Worm (Caenorhabditis elegans) whole organism, L2 larva: ENCODE measurements around the gene gly-7.

Experiments
- R02D3.7 ChIP-seq: fragments of 150-350 bp; optimal IDR thresholded peaks from 2 replicates; lab custom pipeline; 2014; ENCODE audit warnings: missing biosample characterization, missing genetic modification characterization
- ama-1 ChIP-seq: fragments of 150-350 bp; optimal IDR thresholded peaks from 2 replicates; lab custom pipeline; 2018; ENCODE audit warnings: inconsistent platforms
- elt-1 ChIP-seq: fragments of 150-350 bp; optimal IDR thresholded peaks from 2 replicates; lab custom pipeline; 2014; ENCODE audit warnings: missing biosample characterization, missing genetic modification characterization
- lin-11 ChIP-seq: fragments of 150-350 bp; sonication (generic microtip); optimal IDR thresholded peaks from 2 replicates; lab custom pipeline; 2014; ENCODE audit warnings: missing biosample characterization, missing genetic modification characterization, inconsistent platforms, mixed read lengths
- mab-5 ChIP-seq: fragments of 150-350 bp; optimal IDR thresholded peaks from 2 replicates; lab custom pipeline; 2014; ENCODE audit warnings: missing biosample characterization, missing genetic modification characterization
- nhr-11 ChIP-seq: fragments of 150-350 bp; optimal IDR thresholded peaks from 2 replicates; lab custom pipeline; 2014; ENCODE audit warnings: missing biosample characterization, missing genetic modification characterization
- nhr-21 ChIP-seq: fragments of 150-350 bp; optimal IDR thresholded peaks from 2 replicates; lab custom pipeline; 2014; ENCODE audit warnings: missing biosample characterization, missing genetic modification characterization
- unc-62 ChIP-seq: fragments of 150-350 bp; optimal IDR thresholded peaks from 2 replicates; lab custom pipeline; 2014; ENCODE audit warnings: missing biosample characterization, missing genetic modification reagents, missing genetic modification characterization
- zag-1 ChIP-seq: fragments of 150-350 bp; optimal IDR thresholded peaks from 2 replicates; lab custom pipeline; 2014; ENCODE audit warnings: missing biosample characterization, missing genetic modification characterization
- ztf-11 ChIP-seq: sonication (generic microtip); optimal IDR thresholded peaks from 2 replicates; lab custom pipeline; 2017; ENCODE audit warnings: missing biosample characterization, missing genetic modification characterization

DNA sequence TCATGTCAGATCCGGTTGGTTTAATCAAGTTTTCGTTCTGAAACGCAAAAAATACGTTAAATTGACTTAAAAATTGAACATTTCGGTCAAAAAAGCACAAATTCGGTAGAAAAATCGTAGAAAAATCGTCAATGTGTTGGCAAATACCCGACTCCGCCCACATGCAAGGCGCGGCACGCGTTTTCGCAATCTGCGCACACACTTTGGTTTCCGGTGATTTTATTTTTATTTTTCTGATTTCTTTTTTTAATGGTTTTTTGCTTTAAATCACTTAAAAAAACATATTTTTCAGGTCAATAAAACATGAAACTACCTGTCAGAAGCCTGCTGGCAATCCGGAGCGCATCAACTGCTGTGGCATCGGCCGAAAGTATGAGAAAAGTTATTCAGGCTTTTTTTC is at the start of gene gly-7, which contains the start of gene mrpl-39:
- TF ChIP-seq ama-1 (lab: Kevin White, UChicago) (no peak), zag-1 (tag; lab: Kevin White, UChicago) (no peak), nhr-21 (no peak), ztf-11 (no peak), lin-11 (peak; percentile 48), elt-1 (no peak), nhr-11 (tag; lab: Kevin White, UChicago) (no peak), mab-5 (no peak), unc-62 (GFP tag; lab: Kevin White, UChicago) (no peak), R02D3.7 (tag; lab: Kevin White, UChicago) (no peak)
